Worm (Caenorhabditis elegans) whole organism, late embryonic: ENCODE results near the gene Y56A3A.33.
A peak's percentile ranks its signal among the peaks of the same experiment; 100 is the strongest.

Experiments used
- C08G9.2 ChIP-seq: sonication (generic microtip); optimal IDR thresholded peaks from 2 replicates; lab custom pipeline; 2016; ENCODE audit warnings: mild to moderate bottlenecking, missing genetic modification characterization, moderate library complexity, missing compliant biosample characterization
- K02D7.2 ChIP-seq: sonication (generic microtip); optimal IDR thresholded peaks from 2 replicates; lab custom pipeline; 2017; ENCODE audit warnings: mild to moderate bottlenecking, missing genetic modification characterization, missing compliant biosample characterization
- K09A11.1 ChIP-seq: sonication (generic microtip); optimal IDR thresholded peaks from 2 replicates; lab custom pipeline; 2017; ENCODE audit warnings: antibody characterized with exemption, mild to moderate bottlenecking, missing genetic modification characterization, missing compliant biosample characterization; ENCODE audit not compliant: insufficient read depth
- ama-1 ChIP-seq: fragments of 150-350 bp; optimal IDR thresholded peaks from 2 replicates; lab custom pipeline; 2014
- ceh-14 ChIP-seq: sonication (generic microtip); optimal IDR thresholded peaks from 2 replicates; lab custom pipeline; 2016; ENCODE audit warnings: missing genotype, missing genetic modification characterization, missing compliant biosample characterization
- ceh-18 ChIP-seq: sonication (generic microtip); optimal IDR thresholded peaks from 2 replicates; lab custom pipeline; 2016; ENCODE audit warnings: missing genetic modification characterization, missing compliant biosample characterization
- ceh-19 ChIP-seq: fragments of 200-800 bp; sonication (Bioruptor generic); optimal IDR thresholded peaks from 2 replicates; lab custom pipeline; 2018; ENCODE audit warnings: mild to moderate bottlenecking, missing genetic modification characterization, missing compliant biosample characterization
- ceh-2 ChIP-seq: sonication (generic microtip); optimal IDR thresholded peaks from 2 replicates; lab custom pipeline; 2016; ENCODE audit warnings: missing genotype, missing genetic modification characterization, missing compliant biosample characterization
- ceh-22 ChIP-seq: sonication (generic microtip); optimal IDR thresholded peaks from 2 replicates; lab custom pipeline; 2017; ENCODE audit warnings: missing biosample characterization, missing genetic modification characterization
- ceh-6 ChIP-seq: fragments of 200-800 bp; sonication (Bioruptor generic); optimal IDR thresholded peaks from 2 replicates; lab custom pipeline; 2018; ENCODE audit warnings: mild to moderate bottlenecking, missing genetic modification characterization, missing compliant biosample characterization
- ceh-9 ChIP-seq: sonication (generic microtip); optimal IDR thresholded peaks from 2 replicates; lab custom pipeline; 2016; ENCODE audit warnings: mild to moderate bottlenecking, missing genetic modification characterization, inconsistent platforms, missing compliant biosample characterization
- dve-1 ChIP-seq: sonication (generic microtip); optimal IDR thresholded peaks from 2 replicates; lab custom pipeline; 2017; ENCODE audit warnings: antibody characterized with exemption, mild to moderate bottlenecking, missing genetic modification characterization, missing compliant biosample characterization
- elt-2 ChIP-seq: sonication (generic microtip); optimal IDR thresholded peaks from 2 replicates; lab custom pipeline; 2016; ENCODE audit warnings: missing genetic modification reagents, missing genetic modification characterization, missing compliant biosample characterization
- elt-4 ChIP-seq: sonication (generic microtip); optimal IDR thresholded peaks from 2 replicates; lab custom pipeline; 2016; ENCODE audit warnings: missing genetic modification characterization, missing compliant biosample characterization
- ets-4 ChIP-seq: sonication (generic microtip); optimal IDR thresholded peaks from 2 replicates; lab custom pipeline; 2016; ENCODE audit warnings: missing genetic modification characterization, missing compliant biosample characterization
- eyg-1 ChIP-seq: sonication (generic microtip); optimal IDR thresholded peaks from 2 replicates; lab custom pipeline; 2016; ENCODE audit warnings: missing genotype, missing genetic modification characterization, missing compliant biosample characterization
- fax-1 ChIP-seq: sonication (generic microtip); optimal IDR thresholded peaks from 2 replicates; lab custom pipeline; 2016; ENCODE audit warnings: missing genotype, missing genetic modification characterization, missing compliant biosample characterization
- fkh-10 ChIP-seq: fragments of 150-350 bp; optimal IDR thresholded peaks from 2 replicates; lab custom pipeline; 2014; ENCODE audit warnings: missing biosample characterization, missing genetic modification reagents, missing genetic modification characterization
- fkh-6 ChIP-seq: sonication (generic microtip); optimal IDR thresholded peaks from 2 replicates; lab custom pipeline; 2016; ENCODE audit warnings: missing genetic modification characterization, missing compliant biosample characterization
- gmeb-2 ChIP-seq: sonication (generic microtip); optimal IDR thresholded peaks from 2 replicates; lab custom pipeline; 2016; ENCODE audit warnings: missing genetic modification characterization, inconsistent platforms, missing compliant biosample characterization
- hlh-30 ChIP-seq: sonication (generic microtip); optimal IDR thresholded peaks from 2 replicates; lab custom pipeline; 2017; ENCODE audit warnings: antibody characterized with exemption, missing genetic modification characterization, missing compliant biosample characterization; ENCODE audit not compliant: insufficient read depth
- hlh-6 ChIP-seq: sonication (generic microtip); optimal IDR thresholded peaks from 2 replicates; lab custom pipeline; 2016; ENCODE audit warnings: missing genotype, missing genetic modification characterization, missing compliant biosample characterization
- lim-6 ChIP-seq: sonication (generic microtip); optimal IDR thresholded peaks from 2 replicates; lab custom pipeline; 2016; ENCODE audit warnings: missing genetic modification characterization, missing compliant biosample characterization
- lin-11 ChIP-seq: fragments of 200-800 bp; sonication (Bioruptor generic); optimal IDR thresholded peaks from 2 replicates; lab custom pipeline; 2018; ENCODE audit warnings: mild to moderate bottlenecking, missing genetic modification characterization, missing compliant biosample characterization
- nfya-1 ChIP-seq: sonication (generic microtip); optimal IDR thresholded peaks from 2 replicates; lab custom pipeline; 2017; ENCODE audit warnings: missing genetic modification characterization, mild to moderate bottlenecking, missing compliant biosample characterization, antibody characterized with exemption, moderate library complexity
- nhr-11 ChIP-seq: fragments of 150-350 bp; optimal IDR thresholded peaks from 2 replicates; lab custom pipeline; 2014; ENCODE audit warnings: missing biosample characterization, missing genetic modification characterization
- nhr-232 ChIP-seq: sonication (generic microtip); optimal IDR thresholded peaks from 2 replicates; lab custom pipeline; 2016; ENCODE audit warnings: missing genetic modification characterization, missing compliant biosample characterization
- pag-3 ChIP-seq: sonication (generic microtip); optimal IDR thresholded peaks from 2 replicates; lab custom pipeline; 2016; ENCODE audit warnings: missing compliant biosample characterization, missing genetic modification characterization, borderline replicate concordance
- pax-1 ChIP-seq: fragments of 150-350 bp; optimal IDR thresholded peaks from 2 replicates; lab custom pipeline; 2014; ENCODE audit warnings: missing biosample characterization, missing genetic modification characterization
- pqm-1 ChIP-seq: sonication (generic microtip); optimal IDR thresholded peaks from 2 replicates; lab custom pipeline; 2016; ENCODE audit warnings: missing genetic modification characterization, missing compliant biosample characterization
- pros-1 ChIP-seq: fragments of 150-350 bp; optimal IDR thresholded peaks from 2 replicates; lab custom pipeline; 2014; ENCODE audit warnings: missing biosample characterization, missing genetic modification reagents, missing genetic modification characterization
- ref-2 ChIP-seq: sonication (generic microtip); optimal IDR thresholded peaks from 2 replicates; lab custom pipeline; 2016; ENCODE audit warnings: missing genetic modification characterization, missing compliant biosample characterization
- sdc-2 ChIP-seq: sonication (generic microtip); optimal IDR thresholded peaks from 2 replicates; lab custom pipeline; 2016; ENCODE audit warnings: missing genotype, missing genetic modification characterization, missing compliant biosample characterization
- sox-2 ChIP-seq: fragments of 200-800 bp; sonication (Bioruptor generic); IDR thresholded peaks from 2 replicates; pipeline ENCODE4 v1.3.6; 2022; ENCODE audit warnings: missing genetic modification reagents, missing genetic modification characterization, missing compliant biosample characterization
- sox-4 ChIP-seq: sonication (generic microtip); optimal IDR thresholded peaks from 2 replicates; lab custom pipeline; 2017; ENCODE audit warnings: mild to moderate bottlenecking, missing genetic modification characterization, inconsistent platforms, missing compliant biosample characterization
- syd-9 ChIP-seq: sonication (generic microtip); optimal IDR thresholded peaks from 2 replicates; lab custom pipeline; 2016; ENCODE audit warnings: mild to moderate bottlenecking, missing genetic modification characterization, moderate library complexity, missing compliant biosample characterization
- tbx-2 ChIP-seq: sonication (generic microtip); optimal IDR thresholded peaks from 2 replicates; lab custom pipeline; 2016; ENCODE audit warnings: missing genetic modification characterization, missing compliant biosample characterization
- tbx-7 ChIP-seq: sonication (generic microtip); optimal IDR thresholded peaks from 2 replicates; lab custom pipeline; 2016; ENCODE audit warnings: missing genotype, missing genetic modification characterization, missing compliant biosample characterization
- unc-42 ChIP-seq: sonication (generic microtip); optimal IDR thresholded peaks from 2 replicates; lab custom pipeline; 2016; ENCODE audit warnings: missing genotype, missing genetic modification characterization, missing compliant biosample characterization
- unc-55 ChIP-seq: sonication (generic microtip); optimal IDR thresholded peaks from 2 replicates; lab custom pipeline; 2017; ENCODE audit warnings: missing biosample characterization, missing genetic modification reagents, missing genetic modification characterization
- unc-86 ChIP-seq: sonication (generic microtip); optimal IDR thresholded peaks from 2 replicates; lab custom pipeline; 2016; ENCODE audit warnings: missing genetic modification characterization, missing compliant biosample characterization

Y56A3A.33 gene

ce11 chrIII:12003264-12003663 is 514 bp upstream of the Y56A3A.33 start:
- TF ChIP-seq elt-2 (peak; percentile 62), tbx-7 (tag; lab: Kevin White, UChicago) (no peak), hlh-30 (tag; lab: Kevin White, UChicago) (peak; percentile 12), nfya-1 (tag; lab: Kevin White, UChicago) (peak; percentile 41)

ce11 chrIII:11999543-11999942 is 3.2 kb downstream of the Y56A3A.33 start:
- TF ChIP-seq nhr-11 (tag; lab: Kevin White, UChicago) (no peak), ceh-22 (no peak), nhr-232 (tag; lab: Kevin White, UChicago) (no peak), C08G9.2 (tag; lab: Kevin White, UChicago) (no peak), pax-1 (tag; lab: Kevin White, UChicago) (no peak), eyg-1 (no peak), hlh-6 (tag; lab: Kevin White, UChicago) (no peak), elt-2 (no peak), unc-86 (tag; lab: Kevin White, UChicago) (no peak), ref-2 (tag; lab: Kevin White, UChicago) (no peak), unc-42 (tag; lab: Kevin White, UChicago) (no peak)

ce11 chrIII:11995783-11996182 is 7.0 kb downstream of the Y56A3A.33 start:
- TF ChIP-seq pqm-1, result no peak
- TF ChIP-seq nfya-1 (tag; lab: Kevin White, UChicago), result peak; percentile 55

- no peak for TF ChIP-seq gmeb-2 (tag; lab: Kevin White, UChicago)
- no peak for TF ChIP-seq unc-55 (GFP tag; lab: Kevin White, UChicago)
- TF ChIP-seq ceh-19 (GFP tag; lab: Kevin White, UChicago), result no peak
- no peak for TF ChIP-seq pag-3 (tag; lab: Kevin White, UChicago)
- TF ChIP-seq lin-11 (tag; lab: Kevin White, UChicago), result no peak
- no peak for TF ChIP-seq fkh-10 (GFP tag; lab: Kevin White, UChicago)
Observed at ce11 chrIII:11991654-11992292, 11.0 kb downstream of the Y56A3A.33 start.

- no peak for TF ChIP-seq hlh-6 (tag; lab: Kevin White, UChicago)
- TF ChIP-seq elt-2, result peak; percentile 5
- peak; percentile 9 for TF ChIP-seq hlh-30 (tag; lab: Kevin White, UChicago)
Observed at ce11 chrIII:11989823-11990222, 12.9 kb downstream of the Y56A3A.33 start, which contains the start of gene wah-1. Gene wah-1, plus strand, starts transcription at chrIII:11990167.

ce11 chrIII:11985066-11985465 is 17.7 kb downstream of the Y56A3A.33 start:
- TF ChIP-seq syd-9 (tag; lab: Kevin White, UChicago), result no peak
- no peak for TF ChIP-seq lim-6
- TF ChIP-seq nhr-11 (tag; lab: Kevin White, UChicago), result no peak
- TF ChIP-seq ets-4 (tag; lab: Kevin White, UChicago), result no peak
- TF ChIP-seq ceh-9 (tag; lab: Kevin White, UChicago), result no peak
- no peak for TF ChIP-seq K09A11.1 (tag; lab: Kevin White, UChicago)
- TF ChIP-seq, all 69 proteins: peak for 0

- no peak for TF ChIP-seq sox-4 (tag; lab: Kevin White, UChicago)
- TF ChIP-seq ceh-19 (GFP tag; lab: Kevin White, UChicago), result no peak
- TF ChIP-seq ceh-14, result no peak
- no peak for TF ChIP-seq sdc-2
- TF ChIP-seq ceh-18 (tag; lab: Kevin White, UChicago), result no peak
- no peak for TF ChIP-seq fax-1 (tag; lab: Kevin White, UChicago)
- no peak for TF ChIP-seq elt-4 (tag; lab: Kevin White, UChicago)
- no peak for TF ChIP-seq ceh-6 (GFP tag; lab: Kevin White, UChicago)
- no peak for TF ChIP-seq ceh-2 (tag; lab: Kevin White, UChicago)
- no peak for TF ChIP-seq fkh-6
- TF ChIP-seq C08G9.2 (tag; lab: Kevin White, UChicago), result no peak
- TF ChIP-seq K02D7.2 (tag; lab: Kevin White, UChicago), result no peak
- TF ChIP-seq pros-1 (tag; lab: Kevin White, UChicago), result no peak
- no peak for TF ChIP-seq unc-86 (tag; lab: Kevin White, UChicago)
- no peak for TF ChIP-seq ama-1 (lab: Kevin White, UChicago)
- TF ChIP-seq sox-2, result no peak
- no peak for TF ChIP-seq tbx-2 (tag; lab: Kevin White, UChicago)
- TF ChIP-seq dve-1 (tag; lab: Kevin White, UChicago), result no peak
Observed at ce11 chrIII:11982474-11982873, 20.3 kb downstream of the Y56A3A.33 start.
